Fruit fly (Drosophila melanogaster): ENCODE results near the gene CG17544.

DNA sequence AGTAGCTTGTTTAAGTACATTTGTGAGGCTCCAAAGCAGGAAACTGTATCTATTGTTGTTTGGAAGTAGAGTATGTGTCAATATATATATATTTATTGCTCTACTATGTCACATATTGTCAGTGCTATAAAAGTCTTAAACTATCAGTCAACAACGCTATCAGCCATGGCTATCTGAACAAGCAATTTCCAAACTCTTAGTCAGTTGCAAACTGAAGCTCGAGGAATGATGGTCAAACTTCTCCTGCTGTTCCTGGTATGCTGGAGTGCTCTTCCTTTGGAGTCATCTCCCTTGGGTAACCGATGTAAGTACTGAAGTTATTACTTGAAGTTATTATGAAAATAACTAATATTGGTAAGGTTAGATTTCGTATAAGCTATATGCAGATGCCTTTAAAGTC, 20.6 kb upstream of the CG17544 start, which contains the start of gene lectin-37Db:
- TF ChIP-seq CG11294 (GFP tag; IDR thresholded peaks at IDR 0.05) (no peak), CG8119 (GFP tag; IDR thresholded peaks at IDR 0.05) (no peak), acj6 (GFP tag; optimal IDR thresholded peaks at IDR 0.05) (no peak), svp (GFP tag) (no peak), CG16779 (tag; optimal IDR thresholded peaks at IDR 0.05) (no peak), CG9139 (GFP tag; optimal IDR thresholded peaks at IDR 0.05) (no peak), Blimp-1 (GFP tag; optimal IDR thresholded peaks at IDR 0.05) (no peak), OdsH (GFP tag; optimal IDR thresholded peaks at IDR 0.05) (no peak), topi (GFP tag; optimal IDR thresholded peaks at IDR 0.05) (no peak), Lpt (GFP tag; optimal IDR thresholded peaks at IDR 0.05) (no peak), dac (GFP tag; optimal IDR thresholded peaks at IDR 0.05) (no peak), fd59A (GFP tag; optimal IDR thresholded peaks at IDR 0.05) (no peak), pdm3 (GFP tag; optimal IDR thresholded peaks at IDR 0.05) (no peak)

All from whole organism, prepupa.